Worm (Caenorhabditis elegans) whole organism, L3 larva: Measurements from ENCODE around the gene H38K22.7.

Source experiments
- R02D3.7 ChIP-seq: fragments of 150-350 bp; optimal IDR thresholded peaks from 2 replicates; lab custom pipeline; 2014; ENCODE audit warnings: missing biosample characterization, missing genetic modification characterization
- aly-2 ChIP-seq: fragments of 150-350 bp; optimal IDR thresholded peaks from 2 replicates; lab custom pipeline; 2014; ENCODE audit warnings: missing biosample characterization, missing genetic modification characterization
- ama-1 ChIP-seq: fragments of 150-350 bp; optimal IDR thresholded peaks from 2 replicates; lab custom pipeline; 2018
- ceh-16 ChIP-seq: sonication (generic microtip); optimal IDR thresholded peaks from 2 replicates; lab custom pipeline; 2017; ENCODE audit warnings: missing biosample characterization, missing genetic modification characterization
- ceh-28 ChIP-seq: fragments of 150-350 bp; optimal IDR thresholded peaks from 2 replicates; lab custom pipeline; 2014; ENCODE audit warnings: missing biosample characterization, missing genetic modification reagents, missing genetic modification characterization
- ceh-82 ChIP-seq: fragments of 150-350 bp; optimal IDR thresholded peaks from 2 replicates; lab custom pipeline; 2014; ENCODE audit warnings: missing biosample characterization, missing genetic modification characterization
- ceh-9 ChIP-seq: sonication (generic microtip); optimal IDR thresholded peaks from 2 replicates; lab custom pipeline; 2018; ENCODE audit warnings: missing biosample characterization, missing genetic modification characterization
- daf-12 ChIP-seq: fragments of 150-350 bp; optimal IDR thresholded peaks from 2 replicates; lab custom pipeline; 2014; ENCODE audit warnings: missing biosample characterization, missing genetic modification reagents, missing genetic modification characterization
- egl-27 ChIP-seq: sonication (generic microtip); optimal IDR thresholded peaks from 4 replicates; lab custom pipeline; 2017; ENCODE audit warnings: missing biosample characterization, missing genetic modification reagents, missing genetic modification characterization
- egl-5 ChIP-seq: fragments of 150-350 bp; optimal IDR thresholded peaks from 2 replicates; lab custom pipeline; 2017; ENCODE audit warnings: missing biosample characterization, missing genetic modification reagents, missing genetic modification characterization, inconsistent platforms
- elt-2 ChIP-seq: sonication (generic microtip); optimal IDR thresholded peaks from 2 replicates; lab custom pipeline; 2016; ENCODE audit warnings: missing genetic modification reagents, mild to moderate bottlenecking, missing genetic modification characterization, missing compliant biosample characterization
- eor-1 ChIP-seq, 2 experiments: fragments of 150-350 bp; optimal IDR thresholded peaks; 2 replicates each; lab custom pipeline; 2014 to 2018; ENCODE audit warnings: missing biosample characterization in 2 of 2, missing genetic modification characterization in 2 of 2
- fos-1 ChIP-seq: fragments of 150-350 bp; optimal IDR thresholded peaks from 2 replicates; lab custom pipeline; 2014; ENCODE audit warnings: missing biosample characterization, missing genetic modification characterization
- jun-1 ChIP-seq: fragments of 150-350 bp; optimal IDR thresholded peaks from 2 replicates; lab custom pipeline; 2014; ENCODE audit warnings: missing biosample characterization, missing genetic modification reagents, missing genetic modification characterization
- lin-15B ChIP-seq: fragments of 150-350 bp; optimal IDR thresholded peaks from 2 replicates; lab custom pipeline; 2014; ENCODE audit warnings: missing biosample characterization, missing genetic modification characterization
- lin-39 ChIP-seq: fragments of 150-350 bp; optimal IDR thresholded peaks from 2 replicates; lab custom pipeline; 2018; ENCODE audit warnings: missing biosample characterization, missing genetic modification reagents, missing genetic modification characterization
- mdl-1 ChIP-seq: fragments of 150-350 bp; optimal IDR thresholded peaks from 2 replicates; lab custom pipeline; 2014; ENCODE audit warnings: missing biosample characterization, missing genetic modification characterization
- mml-1 ChIP-seq: fragments of 150-350 bp; sonication (generic microtip); optimal IDR thresholded peaks from 3 replicates; lab custom pipeline; 2014; ENCODE audit warnings: missing biosample characterization, missing genetic modification characterization
- nfya-1 ChIP-seq: sonication (generic microtip); optimal IDR thresholded peaks from 2 replicates; lab custom pipeline; 2017; ENCODE audit warnings: missing genetic modification characterization, mild to moderate bottlenecking, missing compliant biosample characterization, antibody characterized with exemption, moderate library complexity; ENCODE audit not compliant: insufficient read depth
- nhr-12 ChIP-seq: fragments of 150-350 bp; optimal IDR thresholded peaks from 2 replicates; lab custom pipeline; 2014; ENCODE audit warnings: missing biosample characterization, missing genetic modification characterization
- nhr-23 ChIP-seq: fragments of 150-350 bp; optimal IDR thresholded peaks from 2 replicates; lab custom pipeline; 2014; ENCODE audit warnings: missing biosample characterization, missing genetic modification reagents, missing genetic modification characterization
- nhr-25 ChIP-seq: sonication (generic microtip); optimal IDR thresholded peaks from 2 replicates; lab custom pipeline; 2017; ENCODE audit warnings: missing biosample characterization, missing genetic modification characterization
- nhr-28 ChIP-seq: fragments of 150-350 bp; optimal IDR thresholded peaks from 2 replicates; lab custom pipeline; 2014; ENCODE audit warnings: missing biosample characterization, missing genetic modification characterization
- nhr-43 ChIP-seq: sonication (generic microtip); optimal IDR thresholded peaks from 2 replicates; lab custom pipeline; 2016; ENCODE audit warnings: mild to moderate bottlenecking, missing genetic modification characterization, missing compliant biosample characterization; ENCODE audit not compliant: poor library complexity, severe bottlenecking
- nhr-76 ChIP-seq: fragments of 150-350 bp; sonication (generic microtip); optimal IDR thresholded peaks from 5 replicates; lab custom pipeline; 2014; ENCODE audit warnings: missing biosample characterization, missing genetic modification characterization
- pha-4 ChIP-seq: fragments of 150-350 bp; optimal IDR thresholded peaks from 2 replicates; lab custom pipeline; 2014; ENCODE audit warnings: missing biosample characterization, missing genetic modification reagents, missing genetic modification characterization
- pqm-1 ChIP-seq: fragments of 150-350 bp; optimal IDR thresholded peaks from 2 replicates; lab custom pipeline; 2017; ENCODE audit warnings: missing biosample characterization, missing genetic modification characterization, inconsistent platforms
- skn-1 ChIP-seq: fragments of 150-350 bp; optimal IDR thresholded peaks from 2 replicates; lab custom pipeline; 2014; ENCODE audit warnings: missing biosample characterization, missing genetic modification characterization
- unc-39 ChIP-seq: sonication (generic microtip); optimal IDR thresholded peaks from 4 replicates; lab custom pipeline; 2017; ENCODE audit warnings: missing biosample characterization, missing genetic modification characterization
- unc-62 ChIP-seq: fragments of 150-350 bp; sonication (generic microtip); optimal IDR thresholded peaks from 4 replicates; lab custom pipeline; 2014; ENCODE audit warnings: missing biosample characterization, missing genetic modification reagents, missing genetic modification characterization
- zag-1 ChIP-seq: fragments of 150-350 bp; optimal IDR thresholded peaks from 2 replicates; lab custom pipeline; 2014; ENCODE audit warnings: missing biosample characterization, missing genetic modification characterization
- ztf-11 ChIP-seq: fragments of 150-350 bp; optimal IDR thresholded peaks from 2 replicates; lab custom pipeline; 2014; ENCODE audit warnings: missing biosample characterization, missing genetic modification characterization
- ztf-4 ChIP-seq: fragments of 150-350 bp; optimal IDR thresholded peaks from 2 replicates; lab custom pipeline; 2014; ENCODE audit warnings: missing biosample characterization, missing genetic modification characterization

The H38K22.7 gene

DNA sequence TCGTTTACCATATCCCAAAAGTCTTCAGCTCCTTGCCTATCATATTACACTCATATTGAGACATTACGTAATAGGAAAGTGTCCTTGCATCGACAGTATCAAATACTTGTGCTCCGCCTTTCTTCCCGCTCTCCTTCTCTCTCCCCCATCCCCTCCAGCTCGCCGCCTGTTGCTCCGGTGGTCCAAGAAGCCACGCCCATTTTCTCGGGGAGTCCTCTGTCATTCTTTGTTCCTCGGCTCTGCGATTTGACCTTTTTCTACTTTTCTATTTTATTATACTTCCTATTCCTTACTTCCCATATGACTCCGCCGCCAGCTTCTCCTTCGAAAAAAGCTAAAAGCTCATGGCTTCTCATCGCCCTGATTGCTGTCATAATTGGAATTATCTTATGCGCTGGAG lies 34.9 kb downstream of the H38K22.7 start, which contains the start of gene mnp-1:
Gene mnp-1 (plus strand): TSS at position 211 of the 400 bp plus-strand sequence.
- no peak for TF ChIP-seq eor-1 (tag; optimal IDR thresholded peaks at IDR 0.05; lab: Kevin White, UChicago)
- TF ChIP-seq nhr-23 = no peak
- no peak for TF ChIP-seq fos-1 (tag; lab: Kevin White, UChicago)
- TF ChIP-seq aly-2 = no peak
- no peak for TF ChIP-seq nhr-43
- TF ChIP-seq pha-4 = no peak
- TF ChIP-seq nhr-76 (tag; lab: Kevin White, UChicago) = no peak
- no peak for TF ChIP-seq unc-62 (GFP tag; lab: Kevin White, UChicago)
- TF ChIP-seq elt-2 (tag; lab: Kevin White, UChicago) = no peak

ce11 chrIII:4357438-4357837 lies 35.9 kb downstream of the H38K22.7 start:
- no peak for TF ChIP-seq daf-12 (tag; lab: Kevin White, UChicago)
- TF ChIP-seq elt-2 (tag; lab: Kevin White, UChicago) = peak; percentile 53
- TF ChIP-seq egl-27 (tag; lab: Kevin White, UChicago) = no peak
- no peak for TF ChIP-seq egl-5 (tag; lab: Kevin White, UChicago)
- peak; percentile 42 for TF ChIP-seq pqm-1 (tag; lab: Kevin White, UChicago)
- TF ChIP-seq jun-1 (tag; lab: Kevin White, UChicago) = no peak
- no peak for TF ChIP-seq ztf-4 (tag; lab: Kevin White, UChicago)
- no peak for TF ChIP-seq nhr-76 (tag; lab: Kevin White, UChicago)
- no peak for TF ChIP-seq ama-1
- no peak for TF ChIP-seq zag-1 (tag; lab: Kevin White, UChicago)
- TF ChIP-seq eor-1 (tag; optimal IDR thresholded peaks at IDR 0.05; lab: Kevin White, UChicago) = no peak
- no peak for TF ChIP-seq nhr-12 (tag; lab: Kevin White, UChicago)
- no peak for TF ChIP-seq mml-1
- TF ChIP-seq R02D3.7 (tag; lab: Kevin White, UChicago) = no peak
- no peak for TF ChIP-seq skn-1 (tag; lab: Kevin White, UChicago)

DNA sequence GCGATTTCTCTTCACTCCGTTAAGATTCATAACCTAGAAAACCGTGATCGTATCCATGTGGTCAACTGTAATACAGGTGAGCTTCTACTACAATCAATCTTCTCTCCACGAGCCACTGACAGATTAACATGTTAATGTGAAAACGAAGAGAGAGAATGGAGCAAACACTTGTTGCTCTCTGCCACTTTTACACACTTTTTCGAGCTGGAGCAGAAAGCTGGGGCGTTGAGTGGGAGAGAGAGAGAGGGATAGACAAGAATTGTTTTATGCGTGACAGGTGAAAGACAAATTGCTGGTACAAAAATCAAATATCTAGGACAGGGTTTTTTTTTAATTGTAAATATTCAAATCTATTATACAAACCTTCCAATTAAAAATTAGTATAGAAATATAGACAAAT lies 36.8 kb downstream of the H38K22.7 start:
- TF ChIP-seq ceh-28 (tag; lab: Kevin White, UChicago) (no peak), nfya-1 (tag; lab: Kevin White, UChicago) (peak; percentile 39), lin-39 (peak; percentile 36)
- TF ChIP-seq, all 47 proteins: peak for 2

- no peak for TF ChIP-seq lin-15B (tag; lab: Kevin White, UChicago)
- TF ChIP-seq ceh-82 (tag; lab: Kevin White, UChicago) = no peak
- TF ChIP-seq ztf-4 (tag; lab: Kevin White, UChicago) = no peak
- no peak for TF ChIP-seq mdl-1 (tag; lab: Kevin White, UChicago)
- no peak for TF ChIP-seq nhr-25 (tag; lab: Kevin White, UChicago)
- TF ChIP-seq ceh-16 (tag; lab: Kevin White, UChicago) = no peak
- no peak for TF ChIP-seq nfya-1 (tag; lab: Kevin White, UChicago)
- TF ChIP-seq ztf-11 = no peak
- no peak for TF ChIP-seq egl-5 (tag; lab: Kevin White, UChicago)
- no peak for TF ChIP-seq ceh-9 (tag; lab: Kevin White, UChicago)
- TF ChIP-seq nhr-28 (tag; lab: Kevin White, UChicago) = no peak
- no peak for TF ChIP-seq ceh-28 (tag; lab: Kevin White, UChicago)
- no peak for TF ChIP-seq pha-4
These were observed 37.7 kb downstream of the H38K22.7 start for ce11 chrIII:4359208-4359607.

DNA sequence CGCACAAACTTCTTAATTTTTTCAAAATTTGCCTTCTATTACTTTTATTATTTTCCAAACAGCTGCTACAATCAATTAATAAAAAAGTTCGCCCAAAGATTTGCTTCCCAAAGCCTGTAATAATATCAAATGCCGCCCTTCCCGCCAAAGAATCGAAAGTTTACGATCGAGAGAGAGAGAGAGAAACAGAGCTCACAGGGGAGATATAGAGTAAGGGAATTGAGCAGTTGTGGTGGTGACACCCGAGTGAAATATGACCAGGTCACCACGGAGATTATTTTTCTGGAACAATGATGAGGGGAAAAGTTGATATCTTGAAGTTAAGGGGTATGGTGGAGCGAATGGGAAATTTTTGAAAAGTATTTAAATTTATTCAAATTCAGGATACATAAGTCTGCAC lies 38.4 kb downstream of the H38K22.7 start:
- TF ChIP-seq unc-62 (GFP tag; lab: Kevin White, UChicago) (no peak), ceh-82 (tag; lab: Kevin White, UChicago) (no peak), mml-1 (no peak), elt-2 (tag; lab: Kevin White, UChicago) (no peak), ama-1 (no peak), unc-39 (tag; lab: Kevin White, UChicago) (no peak), mdl-1 (tag; lab: Kevin White, UChicago) (no peak), nhr-43 (no peak), R02D3.7 (tag; lab: Kevin White, UChicago) (no peak), daf-12 (tag; lab: Kevin White, UChicago) (no peak), nhr-28 (tag; lab: Kevin White, UChicago) (no peak), eor-1 (tag; optimal IDR thresholded peaks at IDR 0.05; lab: Kevin White, UChicago) (no peak), ceh-9 (tag; lab: Kevin White, UChicago) (no peak)
